Fruit fly (Drosophila melanogaster) whole organism, embryonic: ENCODE measurements around the gene CG42512.

Experiments used
- Abd-B ChIP-seq: fragments of 200-800 bp; sonication (Bioruptor generic); optimal IDR thresholded peaks from 2 replicates; lab custom pipeline; 2018; ENCODE audit warnings: missing biosample characterization, mild to moderate bottlenecking, missing genetic modification characterization, moderate library complexity
- Adf1 ChIP-seq: fragments of 200-800 bp; sonication (Bioruptor generic); IDR thresholded peaks from 2 replicates; pipeline ENCODE4 v1.3.6; 2022; ENCODE audit warnings: missing biosample characterization, missing genetic modification characterization
- Antp ChIP-seq: fragments of 200-800 bp; sonication (Bioruptor generic); optimal IDR thresholded peaks from 3 replicates; lab custom pipeline; 2016; ENCODE audit warnings: missing biosample characterization, missing genetic modification characterization
- Atf6 ChIP-seq: fragments of 200-800 bp; sonication (Bioruptor generic); IDR thresholded peaks from 2 replicates; pipeline ENCODE4 v1.3.6; 2022; ENCODE audit warnings: missing biosample characterization, missing genetic modification characterization
- CG10431 ChIP-seq: fragments of 200-800 bp; sonication (Bioruptor generic); optimal IDR thresholded peaks from 3 replicates; lab custom pipeline; 2018; ENCODE audit warnings: missing biosample characterization, mild to moderate bottlenecking, missing genetic modification characterization
- CG11695 ChIP-seq: fragments of 200-800 bp; sonication (Bioruptor generic); IDR thresholded peaks from 3 replicates; pipeline ENCODE4 v1.3.6; 2022; ENCODE audit warnings: missing biosample characterization, missing genetic modification characterization
- CG12391 ChIP-seq: fragments of 200-800 bp; sonication (Bioruptor generic); optimal IDR thresholded peaks from 3 replicates; lab custom pipeline; 2018; ENCODE audit warnings: missing biosample characterization, mild to moderate bottlenecking, missing genetic modification characterization, moderate library complexity
- CG12769 ChIP-seq: fragments of 200-800 bp; sonication (Bioruptor generic); optimal IDR thresholded peaks from 2 replicates; lab custom pipeline; 2019; ENCODE audit warnings: missing biosample characterization, mild to moderate bottlenecking, missing genetic modification characterization, moderate library complexity
- CG14667 ChIP-seq: fragments of 200-800 bp; sonication (Bioruptor generic); IDR thresholded peaks from 2 replicates; pipeline ENCODE4 v1.3.6; 2022; ENCODE audit warnings: missing biosample characterization, missing genetic modification characterization
- CG14860 ChIP-seq: fragments of 200-800 bp; sonication (Bioruptor generic); IDR thresholded peaks from 3 replicates; pipeline ENCODE4 v1.3.6; 2022; ENCODE audit warnings: missing biosample characterization, missing genetic modification characterization; ENCODE audit not compliant: partially characterized antibody
- CG15011 ChIP-seq: fragments of 200-800 bp; sonication (Bioruptor generic); optimal IDR thresholded peaks from 3 replicates; lab custom pipeline; 2018; ENCODE audit warnings: missing biosample characterization, mild to moderate bottlenecking, missing genetic modification characterization
- CG15269 ChIP-seq: fragments of 200-800 bp; sonication (Bioruptor generic); optimal IDR thresholded peaks from 2 replicates; lab custom pipeline; 2018; ENCODE audit warnings: missing biosample characterization, mild to moderate bottlenecking, missing genetic modification characterization, moderate library complexity
- CG17385 ChIP-seq: fragments of 200-800 bp; sonication (Bioruptor generic); optimal IDR thresholded peaks from 3 replicates; lab custom pipeline; 2018; ENCODE audit warnings: missing biosample characterization, mild to moderate bottlenecking, missing genetic modification characterization
- CG18619 ChIP-seq: fragments of 200-800 bp; sonication (Bioruptor generic); optimal IDR thresholded peaks from 3 replicates; lab custom pipeline; 2017; ENCODE audit warnings: missing biosample characterization, mild to moderate bottlenecking, missing genetic modification characterization
- CG2120 ChIP-seq: fragments of 200-800 bp; sonication (Bioruptor generic); optimal IDR thresholded peaks from 3 replicates; lab custom pipeline; 2016; ENCODE audit warnings: missing biosample characterization, missing genetic modification characterization
- CG2889 ChIP-seq: fragments of 200-800 bp; sonication (Bioruptor generic); IDR thresholded peaks from 3 replicates; pipeline ENCODE4 v1.3.6; 2022; ENCODE audit warnings: missing biosample characterization, missing genetic modification characterization
- CG31365 ChIP-seq: fragments of 200-800 bp; sonication (Bioruptor generic); optimal IDR thresholded peaks from 2 replicates; lab custom pipeline; 2018; ENCODE audit warnings: missing biosample characterization, mild to moderate bottlenecking, missing genetic modification characterization
- CG7556 ChIP-seq: fragments of 200-800 bp; sonication (Bioruptor generic); optimal IDR thresholded peaks from 2 replicates; lab custom pipeline; 2017; ENCODE audit warnings: missing biosample characterization, mild to moderate bottlenecking, missing genetic modification characterization
- CG8281 ChIP-seq: fragments of 200-800 bp; sonication (Bioruptor generic); optimal IDR thresholded peaks from 2 replicates; lab custom pipeline; 2018; ENCODE audit warnings: missing biosample characterization, mild to moderate bottlenecking, missing genetic modification characterization, moderate library complexity
- CG8359 ChIP-seq: fragments of 200-800 bp; sonication (Bioruptor generic); optimal IDR thresholded peaks from 2 replicates; lab custom pipeline; 2017; ENCODE audit warnings: missing biosample characterization, mild to moderate bottlenecking, missing genetic modification characterization, borderline replicate concordance
- CG8478 ChIP-seq: fragments of >200 bp; optimal IDR thresholded peaks from 2 replicates; lab custom pipeline; 2018
- CG8924 ChIP-seq: fragments of 200-800 bp; optimal IDR thresholded peaks from 3 replicates; lab custom pipeline; 2019; ENCODE audit warnings: missing biosample characterization, mild to moderate bottlenecking, missing genetic modification characterization, moderate library complexity
- CG9876 ChIP-seq: fragments of 200-800 bp; sonication (Bioruptor generic); optimal IDR thresholded peaks from 2 replicates; lab custom pipeline; 2016; ENCODE audit warnings: missing biosample characterization, missing genetic modification characterization
- CrebB ChIP-seq: fragments of 200-800 bp; sonication (Bioruptor generic); optimal IDR thresholded peaks from 3 replicates; lab custom pipeline; 2018; ENCODE audit warnings: missing biosample characterization, mild to moderate bottlenecking, missing genetic modification characterization
- Dip3 ChIP-seq: fragments of 200-800 bp; sonication (Bioruptor generic); optimal IDR thresholded peaks from 3 replicates; lab custom pipeline; 2016; ENCODE audit warnings: missing biosample characterization, missing genetic modification characterization
- Fer1 ChIP-seq: fragments of 200-800 bp; sonication (Bioruptor generic); optimal IDR thresholded peaks from 2 replicates; lab custom pipeline; 2017; ENCODE audit warnings: missing biosample characterization, mild to moderate bottlenecking, missing genetic modification characterization
- HHEX ChIP-seq: fragments of 200-800 bp; sonication (Bioruptor generic); optimal IDR thresholded peaks from 3 replicates; lab custom pipeline; 2017; ENCODE audit warnings: missing biosample characterization, mild to moderate bottlenecking, missing genetic modification characterization, missing genetic modification reagents
- HmgZ ChIP-seq: fragments of 200-800 bp; sonication (Bioruptor generic); optimal IDR thresholded peaks from 2 replicates; lab custom pipeline; 2018; ENCODE audit warnings: missing biosample characterization, mild to moderate bottlenecking, missing genetic modification characterization
- Max ChIP-seq: fragments of 200-800 bp; sonication (Bioruptor generic); optimal IDR thresholded peaks from 2 replicates; lab custom pipeline; 2016; ENCODE audit warnings: missing biosample characterization, mild to moderate bottlenecking, missing genetic modification characterization
- Med ChIP-seq: fragments of 200-800 bp; sonication (Bioruptor generic); peaks from one replicate; lab custom pipeline; 2016; ENCODE audit warnings: missing biosample characterization, missing genetic modification characterization, mild to moderate bottlenecking, inconsistent platforms, moderate library complexity
- Myb ChIP-seq: fragments of 200-800 bp; sonication (Bioruptor generic); optimal IDR thresholded peaks from 2 replicates; lab custom pipeline; 2016; ENCODE audit warnings: missing biosample characterization, missing genetic modification characterization
- Nf-YA ChIP-seq: fragments of 200-800 bp; sonication (Bioruptor generic); IDR thresholded peaks from 2 replicates; pipeline ENCODE4 v1.3.6; 2022; ENCODE audit warnings: missing biosample characterization, missing genetic modification characterization
- PHDP ChIP-seq: fragments of 200-800 bp; sonication (Bioruptor generic); optimal IDR thresholded peaks from 3 replicates; lab custom pipeline; 2018; ENCODE audit warnings: missing biosample characterization, mild to moderate bottlenecking, missing genetic modification characterization, moderate library complexity
- Pdp1 ChIP-seq, 2 experiments: fragments of 200-800 bp; sonication (Bioruptor generic); optimal IDR thresholded peaks; 3 replicates each; lab custom pipeline; 2016; ENCODE audit warnings: missing biosample characterization in 2 of 2, missing genetic modification characterization in 2 of 2, mild to moderate bottlenecking in 1 of 2, moderate library complexity in 1 of 2
- az2 ChIP-seq: fragments of 200-800 bp; sonication (Bioruptor generic); optimal IDR thresholded peaks from 3 replicates; lab custom pipeline; 2016; ENCODE audit warnings: missing biosample characterization, missing genetic modification characterization
- caup ChIP-seq: fragments of 200-800 bp; sonication (Bioruptor generic); optimal IDR thresholded peaks from 3 replicates; lab custom pipeline; 2017; ENCODE audit warnings: missing biosample characterization, mild to moderate bottlenecking, missing genetic modification characterization, moderate library complexity; ENCODE audit not compliant: severe bottlenecking
- chinmo ChIP-seq: fragments of 200-800 bp; sonication (Bioruptor generic); IDR thresholded peaks from 4 replicates; pipeline ENCODE4 v1.3.6; 2022; ENCODE audit warnings: missing biosample characterization, missing genetic modification characterization; ENCODE audit not compliant: partially characterized antibody
- cwo ChIP-seq: fragments of 200-800 bp; sonication (Bioruptor generic); optimal IDR thresholded peaks from 3 replicates; lab custom pipeline; 2017; ENCODE audit warnings: missing biosample characterization, missing genetic modification characterization, mild to moderate bottlenecking, moderate library complexity, missing genetic modification reagents
- ewg ChIP-seq: fragments of 200-800 bp; sonication (Bioruptor generic); optimal IDR thresholded peaks from 3 replicates; lab custom pipeline; 2017; ENCODE audit warnings: mild to moderate bottlenecking, missing biosample characterization, missing genetic modification reagents, missing genetic modification characterization
- kah ChIP-seq: fragments of 200-800 bp; sonication (Bioruptor generic); optimal IDR thresholded peaks from 2 replicates; lab custom pipeline; 2018; ENCODE audit warnings: missing biosample characterization, mild to moderate bottlenecking, missing genetic modification characterization
- peb ChIP-seq: fragments of 200-800 bp; sonication (Bioruptor generic); IDR thresholded peaks from 2 replicates; pipeline ENCODE4 v1.3.6; 2022; ENCODE audit warnings: missing biosample characterization, missing genetic modification characterization
- row ChIP-seq: fragments of 200-800 bp; sonication (Bioruptor generic); IDR thresholded peaks from 3 replicates; pipeline ENCODE4 v1.3.6; 2022; ENCODE audit warnings: missing biosample characterization, missing genetic modification characterization
- sob ChIP-seq: fragments of 200-800 bp; sonication (Bioruptor generic); IDR thresholded peaks from 2 replicates; pipeline ENCODE4 v1.3.6; 2022; ENCODE audit warnings: missing biosample characterization, missing genetic modification characterization
- stc ChIP-seq: fragments of 200-800 bp; sonication (Bioruptor generic); IDR thresholded peaks from 2 replicates; pipeline ENCODE4 v1.3.6; 2022; ENCODE audit warnings: missing biosample characterization, missing genetic modification characterization
- sug ChIP-seq: fragments of 200-800 bp; optimal IDR thresholded peaks from 2 replicates; lab custom pipeline; 2019; ENCODE audit warnings: missing biosample characterization, mild to moderate bottlenecking, missing genetic modification characterization, moderate library complexity
- tgo ChIP-seq: fragments of 200-800 bp; sonication (Bioruptor generic); IDR thresholded peaks from 3 replicates; pipeline ENCODE4 v1.3.6; 2022; ENCODE audit warnings: missing biosample characterization, missing genetic modification characterization
- vfl ChIP-seq: fragments of 200-800 bp; sonication (Bioruptor generic); optimal IDR thresholded peaks from 2 replicates; lab custom pipeline; 2016; ENCODE audit warnings: missing biosample characterization, missing genetic modification characterization
- wdn ChIP-seq: fragments of 200-800 bp; sonication (Bioruptor generic); IDR thresholded peaks from 2 replicates; pipeline ENCODE4 v1.3.6; 2022; ENCODE audit warnings: missing biosample characterization, missing genetic modification characterization
- z ChIP-seq: fragments of 200-800 bp; sonication (Bioruptor generic); IDR thresholded peaks from 3 replicates; pipeline ENCODE4 v1.3.6; 2022; ENCODE audit warnings: missing biosample characterization, missing genetic modification characterization

Gene CG42512

DNA sequence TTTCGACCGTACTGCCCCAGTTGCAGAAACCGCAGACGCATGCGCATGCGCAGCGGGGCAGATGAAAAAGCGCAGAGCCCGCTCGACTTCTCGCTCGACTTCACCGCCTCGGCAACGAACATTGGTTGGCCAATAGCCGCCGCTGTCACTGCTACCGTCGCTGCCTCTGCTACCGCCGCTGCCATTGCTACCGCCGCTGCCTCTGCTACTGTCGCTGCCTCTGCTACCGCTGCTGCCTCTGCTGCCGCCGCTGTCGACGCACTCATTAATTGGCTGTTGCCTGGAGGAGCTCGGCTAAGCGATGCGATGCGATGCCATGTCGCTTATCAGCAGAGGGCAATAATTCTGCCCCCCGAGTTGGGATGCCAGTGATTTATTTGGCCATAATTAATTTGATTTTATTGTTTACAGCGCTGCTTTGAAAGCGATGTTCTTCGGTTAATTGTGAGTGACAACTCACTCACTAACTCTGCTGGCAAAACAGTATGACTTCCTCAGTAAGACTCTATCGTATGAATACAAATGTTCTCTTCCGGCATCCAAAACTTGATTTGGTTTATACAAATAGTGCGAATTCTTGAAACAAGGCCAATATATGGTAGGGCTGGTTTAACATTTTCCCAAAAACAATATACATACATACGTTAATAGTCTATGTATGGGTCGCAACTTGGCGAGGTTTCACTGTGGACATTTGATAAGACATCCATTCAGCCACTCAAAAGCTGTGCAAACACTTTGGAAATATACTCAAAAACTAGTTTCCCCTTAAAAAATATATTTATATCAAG, 19.7 kb downstream of the CG42512 start (continued):
- peak; percentile 15 for TF ChIP-seq CrebB
- TF ChIP-seq CG2889: 0 out of 3 replicates have a peak, but pooled peaks have one; percentile 36
- peak; percentile 38 for TF ChIP-seq sug (tag; lab: Kevin White, UChicago)
- TF ChIP-seq CG10431: no peak
- no peak for TF ChIP-seq CG14860 (GFP tag; lab: Robert Waterston, UW)
- peak; percentile 72 for TF ChIP-seq CG2120 (GFP tag; lab: Kevin White, UChicago)
- TF ChIP-seq CG12769: peak; percentile 65
- no peak for TF ChIP-seq wdn
- no peak for TF ChIP-seq Max (GFP tag; lab: Kevin White, UChicago)
- no peak for TF ChIP-seq CG8478 (lab: Kevin White, UChicago)
- TF ChIP-seq row (GFP tag; lab: Robert Waterston, UW): peak; percentile 66
- no peak for TF ChIP-seq stc (GFP tag; lab: Robert Waterston, UW)
- no peak for TF ChIP-seq Myb
- TF ChIP-seq Nf-YA (GFP tag; lab: Robert Waterston, UW): no peak
- TF ChIP-seq az2 (GFP tag; lab: Kevin White, UChicago): peak; percentile 4
- TF ChIP-seq CG8359: no peak
- peak; percentile 20 for TF ChIP-seq CG12391 (tag; lab: Kevin White, UChicago)
- TF ChIP-seq PHDP (tag; lab: Kevin White, UChicago): peak; percentile 41
- TF ChIP-seq Atf6 (GFP tag; lab: Robert Waterston, UW): peak; percentile 23; the same call in 1 of the 2 replicates
- TF ChIP-seq sob (GFP tag; lab: Robert Waterston, UW): 0 out of 2 replicates have a peak, but pooled peaks have one; percentile 6
- peak; percentile 48; the same call in 1 of the 3 replicates for TF ChIP-seq z (GFP tag; lab: Robert Waterston, UW)
- no peak for TF ChIP-seq Pdp1 (GFP tag; optimal IDR thresholded peaks at IDR 0.05; lab: Kevin White, UChicago)
- TF ChIP-seq CG7556: peak; percentile 20
- TF ChIP-seq CG14667 (GFP tag; lab: Robert Waterston, UW): 0 out of 2 replicates have a peak, but pooled peaks have one; percentile 17
- no peak for TF ChIP-seq peb (GFP tag; lab: Robert Waterston, UW)
- TF ChIP-seq tgo (GFP tag; lab: Robert Waterston, UW): 0 out of 3 replicates have a peak, but pooled peaks have one; percentile 13
- TF ChIP-seq HmgZ (tag; lab: Kevin White, UChicago): peak; percentile 36
- TF ChIP-seq CG18619: no peak
- TF ChIP-seq caup (GFP tag; lab: Kevin White, UChicago): no peak
- TF ChIP-seq Adf1: peak; percentile 97
- peak; percentile 55 for TF ChIP-seq CG15269 (tag; lab: Kevin White, UChicago)
- no peak for TF ChIP-seq CG9876
- TF ChIP-seq CG15011 (GFP tag; lab: Kevin White, UChicago): no peak
- TF ChIP-seq Fer1 (GFP tag; lab: Kevin White, UChicago): peak; percentile 27
- TF ChIP-seq chinmo (GFP tag; lab: Robert Waterston, UW): 0 out of 4 replicates have a peak, but pooled peaks have one; percentile 45
- TF ChIP-seq Abd-B (GFP tag; lab: Kevin White, UChicago): peak; percentile 42
- peak; percentile 5 for TF ChIP-seq Antp
- TF ChIP-seq CG31365 (tag; lab: Kevin White, UChicago): no peak
- no peak for TF ChIP-seq kah (GFP tag; lab: Kevin White, UChicago)
- TF ChIP-seq vfl (GFP tag; lab: Kevin White, UChicago): no peak
- peak; percentile 16 for TF ChIP-seq cwo (GFP tag; lab: Kevin White, UChicago)
- no peak for TF ChIP-seq CG11695
- no peak for TF ChIP-seq CG8281 (tag; lab: Kevin White, UChicago)
- peak; percentile 8 for TF ChIP-seq Dip3 (GFP tag; lab: Kevin White, UChicago)
- TF ChIP-seq HHEX (GFP tag; lab: Kevin White, UChicago): no peak
- peak; percentile 87 for TF ChIP-seq Med
- TF ChIP-seq CG17385 (GFP tag; lab: Kevin White, UChicago): peak; percentile 21
- TF ChIP-seq CG8924 (tag; lab: Kevin White, UChicago): peak; percentile 5
- TF ChIP-seq ewg (GFP tag; lab: Kevin White, UChicago): peak; percentile 21
